Worm (Caenorhabditis elegans) whole organism, young adult: ENCODE measurements around the gene T24B8.4.

ENCODE experiments used
- B0261.1 ChIP-seq: sonication (generic microtip); optimal IDR thresholded peaks from 2 replicates; lab custom pipeline; 2016; ENCODE audit warnings: mild to moderate bottlenecking, missing genetic modification characterization, moderate library complexity, missing compliant biosample characterization
- B0336.3 ChIP-seq: fragments of 200-800 bp; sonication (Bioruptor generic); IDR thresholded peaks from 2 replicates; pipeline ENCODE4 v1.3.6; 2022; ENCODE audit warnings: missing genetic modification characterization, missing compliant biosample characterization
- C06A6.2 ChIP-seq: fragments of 200-800 bp; sonication (Bioruptor generic); conservative IDR thresholded peaks from 2 replicates; pipeline ENCODE4 v1.3.6; 2022; ENCODE audit warnings: missing genetic modification characterization, missing compliant biosample characterization
- C17E4.6 ChIP-seq: fragments of 200-800 bp; sonication (Bioruptor generic); IDR thresholded peaks from 2 replicates; pipeline ENCODE4 v1.3.6; 2022; ENCODE audit warnings: missing genetic modification reagents, missing genetic modification characterization, missing compliant biosample characterization
- F37B4.10 ChIP-seq: fragments of 200-800 bp; sonication (Bioruptor generic); IDR thresholded peaks from 2 replicates; pipeline ENCODE4 v1.3.6; 2022; ENCODE audit warnings: missing genetic modification characterization, missing compliant biosample characterization
- F55B11.4 ChIP-seq: sonication (generic microtip); optimal IDR thresholded peaks from 2 replicates; lab custom pipeline; 2016; ENCODE audit warnings: missing compliant biosample characterization, missing genetic modification characterization, borderline replicate concordance; ENCODE audit not compliant: insufficient read depth
- K11D2.4 ChIP-seq: fragments of 200-800 bp; sonication (Bioruptor generic); IDR thresholded peaks from 2 replicates; pipeline ENCODE4 v1.3.6; 2022; ENCODE audit warnings: missing genetic modification reagents, missing genetic modification characterization, missing compliant biosample characterization
- Y53F4B.3 ChIP-seq: fragments of 200-800 bp; sonication (Bioruptor generic); IDR thresholded peaks from 2 replicates; pipeline ENCODE4 v1.3.6; 2022; ENCODE audit warnings: missing genetic modification reagents, missing genetic modification characterization, missing compliant biosample characterization
- Y53G8AR.9 ChIP-seq: fragments of 200-800 bp; sonication (Bioruptor generic); conservative IDR thresholded peaks from 2 replicates; pipeline ENCODE4 v1.3.6; 2022; ENCODE audit warnings: missing genetic modification reagents, missing genetic modification characterization, missing compliant biosample characterization
- Y67H2A.10 ChIP-seq: fragments of 200-800 bp; sonication (Bioruptor generic); conservative IDR thresholded peaks from 2 replicates; pipeline ENCODE4 v1.3.6; 2022; ENCODE audit warnings: missing genetic modification reagents, missing genetic modification characterization, missing compliant biosample characterization
- Y95B8A.8 ChIP-seq: fragments of 200-800 bp; sonication (Bioruptor generic); IDR thresholded peaks from 2 replicates; pipeline ENCODE4 v1.3.6; 2022; ENCODE audit warnings: missing genetic modification reagents, missing genetic modification characterization, missing compliant biosample characterization
- akir-1 ChIP-seq: fragments of 200-800 bp; sonication (Bioruptor generic); optimal IDR thresholded peaks from 2 replicates; lab custom pipeline; 2018; ENCODE audit warnings: mild to moderate bottlenecking, missing genetic modification characterization, moderate library complexity, missing compliant biosample characterization
- ama-1 ChIP-seq, 3 experiments: fragments of 150-350 bp in 1 of 3; sonication (generic microtip) in 2 of 3; optimal IDR thresholded peaks; 2 replicates each; lab custom pipeline; 2014 to 2018; ENCODE audit warnings: missing biosample characterization in 2 of 3, missing genetic modification characterization in 2 of 3, missing genetic modification reagents in 2 of 3
- ccch-3 ChIP-seq: fragments of 200-800 bp; sonication (Bioruptor generic); optimal IDR thresholded peaks from 2 replicates; lab custom pipeline; 2018; ENCODE audit warnings: mild to moderate bottlenecking, missing genetic modification characterization, missing compliant biosample characterization
- cebp-1 ChIP-seq, 2 experiments: fragments of 200-800 bp in 1 of 2; sonication (Bioruptor generic) in 1 of 2; sonication (generic microtip) in 1 of 2; IDR thresholded peaks in 1 of 2; optimal IDR thresholded peaks in 1 of 2; 2 replicates each; pipeline versions ENCODE4 v1.3.6 to Lab custom; 2017 to 2022; ENCODE audit warnings: missing compliant biosample characterization in 2 of 2, missing genetic modification characterization in 2 of 2, mild to moderate bottlenecking in 1 of 2, missing genetic modification reagents in 1 of 2, moderate library complexity in 1 of 2
- cebp-2 ChIP-seq: fragments of 200-800 bp; sonication (Bioruptor generic); IDR thresholded peaks from 2 replicates; pipeline ENCODE4 v1.3.6; 2022; ENCODE audit warnings: missing genetic modification characterization, missing compliant biosample characterization
- ceh-100 ChIP-seq: fragments of 200-800 bp; sonication (Bioruptor generic); IDR thresholded peaks from 2 replicates; pipeline ENCODE4 v1.3.6; 2022; ENCODE audit warnings: missing genetic modification reagents, missing genetic modification characterization, missing compliant biosample characterization
- ceh-27 ChIP-seq: fragments of 200-800 bp; sonication (Bioruptor generic); optimal IDR thresholded peaks from 2 replicates; lab custom pipeline; 2018; ENCODE audit warnings: mild to moderate bottlenecking, missing genetic modification characterization, moderate library complexity, missing compliant biosample characterization
- die-1 ChIP-seq: sonication (generic microtip); optimal IDR thresholded peaks from 2 replicates; lab custom pipeline; 2016; ENCODE audit warnings: missing genotype, mild to moderate bottlenecking, missing genetic modification characterization, missing compliant biosample characterization
- dpff-1 ChIP-seq: sonication (generic microtip); optimal IDR thresholded peaks from 2 replicates; lab custom pipeline; 2017; ENCODE audit warnings: mild to moderate bottlenecking, missing genetic modification characterization, missing compliant biosample characterization
- ets-4 ChIP-seq: fragments of 200-800 bp; sonication (Bioruptor generic); optimal IDR thresholded peaks from 2 replicates; lab custom pipeline; 2018; ENCODE audit warnings: mild to moderate bottlenecking, missing genetic modification characterization, missing compliant biosample characterization
- fkh-3 ChIP-seq: sonication (generic microtip); optimal IDR thresholded peaks from 2 replicates; lab custom pipeline; 2016; ENCODE audit warnings: mild to moderate bottlenecking, missing genetic modification characterization, missing compliant biosample characterization
- gei-17 ChIP-seq: fragments of 200-800 bp; sonication (Bioruptor generic); optimal IDR thresholded peaks from 2 replicates; lab custom pipeline; 2018; ENCODE audit warnings: mild to moderate bottlenecking, missing genetic modification characterization, missing compliant biosample characterization
- hlh-12 ChIP-seq: sonication (generic microtip); optimal IDR thresholded peaks from 2 replicates; lab custom pipeline; 2016; ENCODE audit warnings: missing genetic modification characterization, missing compliant biosample characterization
- hmg-20 ChIP-seq: fragments of 200-800 bp; sonication (Bioruptor generic); IDR thresholded peaks from 2 replicates; pipeline ENCODE4 v1.3.6; 2022; ENCODE audit warnings: missing genetic modification reagents, missing genetic modification characterization, missing compliant biosample characterization
- lin-26 ChIP-seq: fragments of 200-800 bp; sonication (Bioruptor generic); IDR thresholded peaks from 2 replicates; pipeline ENCODE4 v1.3.6; 2022; ENCODE audit warnings: missing genetic modification reagents, missing genetic modification characterization, missing compliant biosample characterization
- lin-40 ChIP-seq: sonication (generic microtip); optimal IDR thresholded peaks from 2 replicates; lab custom pipeline; 2016; ENCODE audit warnings: missing genetic modification characterization, mild to moderate bottlenecking, missing compliant biosample characterization, missing genotype, missing genetic modification reagents
- lsl-1 ChIP-seq: fragments of 200-800 bp; sonication (Bioruptor generic); optimal IDR thresholded peaks from 2 replicates; lab custom pipeline; 2018; ENCODE audit warnings: mild to moderate bottlenecking, missing genetic modification characterization, moderate library complexity, missing compliant biosample characterization
- madf-6 ChIP-seq: fragments of 200-800 bp; sonication (Bioruptor generic); IDR thresholded peaks from 2 replicates; pipeline ENCODE4 v1.3.6; 2022; ENCODE audit warnings: missing genetic modification reagents, missing genetic modification characterization, missing compliant biosample characterization
- mcd-1 ChIP-seq: fragments of 200-800 bp; sonication (Bioruptor generic); IDR thresholded peaks from 2 replicates; pipeline ENCODE4 v1.3.6; 2022; ENCODE audit warnings: missing genetic modification reagents, missing genetic modification characterization, missing compliant biosample characterization
- mel-28 ChIP-seq: sonication (generic microtip); optimal IDR thresholded peaks from 2 replicates; lab custom pipeline; 2016; ENCODE audit warnings: borderline replicate concordance, mild to moderate bottlenecking, missing genetic modification characterization, missing compliant biosample characterization
- mxl-1 ChIP-seq: sonication (generic microtip); optimal IDR thresholded peaks from 2 replicates; lab custom pipeline; 2016; ENCODE audit warnings: missing genetic modification characterization, missing compliant biosample characterization
- nfya-1 ChIP-seq: sonication (generic microtip); optimal IDR thresholded peaks from 2 replicates; lab custom pipeline; 2017; ENCODE audit warnings: antibody characterized with exemption, missing compliant biosample characterization, missing genetic modification characterization, borderline replicate concordance; ENCODE audit not compliant: insufficient read depth
- nfya-2 ChIP-seq: fragments of 200-800 bp; sonication (Bioruptor generic); IDR thresholded peaks from 2 replicates; pipeline ENCODE4 v1.3.6; 2022; ENCODE audit warnings: missing genetic modification reagents, missing genetic modification characterization, missing compliant biosample characterization
- pha-4 ChIP-seq: fragments of 150-350 bp; sonication (generic microtip); optimal IDR thresholded peaks from 2 replicates; lab custom pipeline; 2014; ENCODE audit warnings: missing biosample characterization, missing genetic modification reagents, missing genetic modification characterization
- rec-8 ChIP-seq, 2 experiments: sonication (generic microtip); optimal IDR thresholded peaks; 2 replicates each; lab custom pipeline; 2016; ENCODE audit warnings: mild to moderate bottlenecking in 2 of 2, missing genetic modification characterization in 2 of 2, missing genetic modification reagents in 2 of 2, missing genotype in 2 of 2, missing biosample characterization in 1 of 2, missing compliant biosample characterization in 1 of 2, moderate library complexity in 1 of 2
- repo-1 ChIP-seq: sonication (generic microtip); optimal IDR thresholded peaks from 2 replicates; lab custom pipeline; 2017; ENCODE audit warnings: mild to moderate bottlenecking, missing genetic modification characterization, missing compliant biosample characterization
- sdz-38 ChIP-seq: sonication (generic microtip); optimal IDR thresholded peaks from 2 replicates; lab custom pipeline; 2016; ENCODE audit warnings: missing genotype, missing genetic modification characterization, missing compliant biosample characterization
- snpc-1.1 ChIP-seq: sonication (generic microtip); optimal IDR thresholded peaks from 2 replicates; lab custom pipeline; 2017; ENCODE audit warnings: missing genetic modification characterization, mild to moderate bottlenecking, missing compliant biosample characterization, antibody characterized with exemption, moderate library complexity, missing genotype, missing genetic modification reagents; ENCODE audit not compliant: insufficient read depth
- snpc-3.4 ChIP-seq: sonication (generic microtip); optimal IDR thresholded peaks from 2 replicates; lab custom pipeline; 2017; ENCODE audit warnings: missing genetic modification characterization, mild to moderate bottlenecking, missing compliant biosample characterization, antibody characterized with exemption, moderate library complexity, missing genotype, missing genetic modification reagents
- snpc-4 ChIP-seq, 5 experiments: fragments of 150-350 bp in 1 of 5; sonication (generic microtip) in 4 of 5; optimal IDR thresholded peaks; 2 replicates each; lab custom pipeline; 2014 to 2018; ENCODE audit warnings: missing genetic modification characterization in 5 of 5, missing biosample characterization in 3 of 5, antibody characterized with exemption in 2 of 5, mild to moderate bottlenecking in 2 of 5, missing compliant biosample characterization in 2 of 5, missing genotype in 2 of 5, moderate library complexity in 2 of 5, missing genetic modification reagents in 1 of 5
- tlf-1 ChIP-seq: fragments of 200-800 bp; sonication (Bioruptor generic); optimal IDR thresholded peaks from 2 replicates; lab custom pipeline; 2018; ENCODE audit warnings: mild to moderate bottlenecking, missing genetic modification characterization, missing compliant biosample characterization
- xnd-1 ChIP-seq: sonication (generic microtip); optimal IDR thresholded peaks from 2 replicates; lab custom pipeline; 2016; ENCODE audit warnings: missing genotype, missing genetic modification reagents, missing genetic modification characterization, missing compliant biosample characterization
- zim-3 ChIP-seq: sonication (generic microtip); optimal IDR thresholded peaks from 2 replicates; lab custom pipeline; 2017; ENCODE audit warnings: mild to moderate bottlenecking, missing genetic modification characterization, moderate library complexity, missing compliant biosample characterization
- ztf-6 ChIP-seq: fragments of 200-800 bp; sonication (Bioruptor generic); IDR thresholded peaks from 2 replicates; pipeline ENCODE4 v1.3.6; 2022; ENCODE audit warnings: missing genetic modification reagents, missing genetic modification characterization, missing compliant biosample characterization

T24B8.4 gene

DNA sequence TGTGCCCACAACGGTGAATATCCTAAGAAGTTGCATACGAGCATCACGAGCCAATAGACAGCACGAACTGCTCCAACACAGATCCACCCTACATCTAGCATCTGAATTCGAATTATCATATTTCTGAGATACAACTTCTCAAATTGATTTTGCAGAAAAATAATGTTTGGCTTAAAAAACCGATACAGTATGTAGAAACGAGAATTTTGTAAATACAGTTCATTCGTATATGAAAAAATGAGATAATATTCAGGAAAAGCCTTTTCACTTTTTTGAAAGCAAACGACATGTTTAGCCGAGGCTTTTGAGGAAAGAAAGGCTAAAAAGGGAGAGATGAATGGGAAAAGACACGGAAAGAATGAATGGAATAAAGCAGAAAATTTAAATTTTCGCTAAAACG, 29.3 kb downstream of the T24B8.4 start, which contains the start of gene F37B12.3:
F37B12.3 (minus strand) TSS at position 101 of the 400 bp plus-strand sequence.
- TF ChIP-seq K11D2.4 (GFP tag; lab: Robert Waterston, UW), result no peak
- no peak for TF ChIP-seq snpc-1.1 (tag; lab: Kevin White, UChicago)
- no peak for TF ChIP-seq ceh-27 (GFP tag; lab: Kevin White, UChicago)
- no peak for TF ChIP-seq repo-1 (tag; lab: Kevin White, UChicago)
- TF ChIP-seq rec-8 (tag; optimal IDR thresholded peaks at IDR 0.05; lab: Kevin White, UChicago), result no peak
- TF ChIP-seq cebp-1 (GFP tag; IDR thresholded peaks at IDR 0.05; lab: Robert Waterston, UW), result no peak
- no peak for TF ChIP-seq cebp-1 (tag; optimal IDR thresholded peaks at IDR 0.05; lab: Kevin White, UChicago)
- no peak for TF ChIP-seq ceh-100 (GFP tag; lab: Robert Waterston, UW)
- TF ChIP-seq dpff-1 (tag; lab: Kevin White, UChicago), result no peak
- no peak for TF ChIP-seq hmg-20 (GFP tag; lab: Robert Waterston, UW)
- TF ChIP-seq pha-4 (tag; lab: Kevin White, UChicago), result no peak
- no peak for TF ChIP-seq snpc-4 (GFP tag; optimal IDR thresholded peaks at IDR 0.05; lab: Kevin White, UChicago)
- TF ChIP-seq snpc-4 (tag; optimal IDR thresholded peaks at IDR 0.05; lab: Kevin White, UChicago), result no peak
- no peak for TF ChIP-seq ccch-3 (GFP tag; lab: Kevin White, UChicago)
- no peak for TF ChIP-seq Y53F4B.3 (GFP tag; lab: Robert Waterston, UW)
- no peak for TF ChIP-seq Y53G8AR.9
- TF ChIP-seq Y95B8A.8 (GFP tag; lab: Robert Waterston, UW), result no peak
- no peak for TF ChIP-seq nfya-2 (GFP tag; lab: Robert Waterston, UW)
- no peak for TF ChIP-seq mcd-1

DNA sequence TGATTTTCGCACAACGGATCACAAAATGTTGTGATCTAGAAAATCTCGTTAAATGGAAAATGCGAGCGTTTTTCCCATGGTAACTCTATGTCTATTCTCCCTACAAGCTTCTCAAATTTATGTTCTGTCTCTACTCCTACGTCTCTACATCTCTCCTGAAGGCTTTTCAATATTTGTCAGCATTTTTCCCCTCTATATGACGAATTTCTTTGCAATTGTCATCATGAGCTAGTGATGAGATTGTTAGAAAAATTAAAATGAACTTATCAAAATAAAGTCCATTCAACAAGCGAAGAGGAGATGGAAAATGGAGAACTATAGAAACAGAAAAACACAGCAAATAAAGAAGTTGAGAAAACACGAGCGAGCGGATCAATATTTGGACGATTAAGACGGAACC, 31.9 kb downstream of the T24B8.4 start:
- TF ChIP-seq C17E4.6 (GFP tag; lab: Robert Waterston, UW), result no peak
- TF ChIP-seq mel-28 (tag; lab: Kevin White, UChicago), result no peak
- TF ChIP-seq zim-3 (tag; lab: Kevin White, UChicago), result no peak
- TF ChIP-seq xnd-1 (tag; lab: Kevin White, UChicago), result no peak
- no peak for TF ChIP-seq B0336.3
- no peak for TF ChIP-seq akir-1 (GFP tag; lab: Kevin White, UChicago)
- TF ChIP-seq lin-26 (GFP tag; lab: Robert Waterston, UW), result no peak
- no peak for TF ChIP-seq snpc-3.4 (tag; lab: Kevin White, UChicago)
- TF ChIP-seq tlf-1 (GFP tag; lab: Kevin White, UChicago), result no peak
- TF ChIP-seq cebp-2, result no peak
- no peak for TF ChIP-seq fkh-3

DNA sequence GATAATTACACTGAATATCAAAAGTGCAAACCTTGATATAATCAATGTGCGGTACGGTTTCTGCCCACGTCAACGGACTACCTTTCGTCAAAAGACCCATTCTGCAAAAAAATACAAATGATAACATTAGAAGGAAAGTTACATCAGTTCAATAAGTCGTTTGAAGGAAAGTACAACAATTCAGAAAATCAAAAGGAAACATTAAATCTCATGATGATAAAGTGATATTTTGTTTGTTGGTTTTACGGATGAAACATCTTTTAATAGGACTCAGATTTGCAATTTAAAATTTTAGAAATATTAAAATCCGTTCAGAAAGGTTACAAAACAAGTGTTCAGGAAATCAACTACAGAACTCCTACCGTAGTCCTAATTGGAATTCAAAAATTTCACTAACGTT, 32.4 kb downstream of the T24B8.4 start, which contains the start of gene gcs-1:
gcs-1 (minus strand) TSS at position 101 of the 400 bp plus-strand sequence.
- TF ChIP-seq ztf-6 (GFP tag; lab: Robert Waterston, UW), result no peak
- TF ChIP-seq ama-1 (optimal IDR thresholded peaks at IDR 0.05; lab: Kevin White, UChicago), result no peak
- TF ChIP-seq ama-1 (GFP tag; optimal IDR thresholded peaks at IDR 0.05; lab: Kevin White, UChicago), result no peak
- no peak for TF ChIP-seq madf-6
- TF ChIP-seq sdz-38, result no peak
- TF ChIP-seq B0261.1 (tag; lab: Kevin White, UChicago), result no peak
- TF ChIP-seq Y67H2A.10 (GFP tag; lab: Robert Waterston, UW), result no peak
- no peak for TF ChIP-seq nfya-1 (tag; lab: Kevin White, UChicago)
- TF ChIP-seq F37B4.10 (GFP tag; lab: Robert Waterston, UW), result no peak
- TF ChIP-seq lin-40 (tag; lab: Kevin White, UChicago), result no peak
- no peak for TF ChIP-seq mxl-1 (tag; lab: Kevin White, UChicago)
- no peak for TF ChIP-seq C06A6.2 (GFP tag; lab: Robert Waterston, UW)
- TF ChIP-seq lsl-1, result no peak
- no peak for TF ChIP-seq hlh-12 (tag; lab: Kevin White, UChicago)
- TF ChIP-seq F55B11.4 (tag; lab: Kevin White, UChicago), result no peak
- TF ChIP-seq C17E4.6 (GFP tag; lab: Robert Waterston, UW), result no peak
- TF ChIP-seq die-1 (tag; lab: Kevin White, UChicago), result no peak
- no peak for TF ChIP-seq ets-4 (GFP tag; lab: Kevin White, UChicago)
- TF ChIP-seq gei-17, result no peak
